Worm (Caenorhabditis elegans) whole organism, early embryonic: Measurements from ENCODE around the gene cyp-33D1.

Experiments
- B0310.2 ChIP-seq: sonication (generic microtip); optimal IDR thresholded peaks from 2 replicates; lab custom pipeline; 2016; ENCODE audit warnings: mild to moderate bottlenecking, missing genetic modification characterization, missing compliant biosample characterization
- F13C5.2 ChIP-seq: sonication (generic microtip); optimal IDR thresholded peaks from 2 replicates; lab custom pipeline; 2017; ENCODE audit warnings: mild to moderate bottlenecking, missing genetic modification characterization, inconsistent platforms, missing compliant biosample characterization
- aly-1 ChIP-seq: sonication (generic microtip); optimal IDR thresholded peaks from 2 replicates; lab custom pipeline; 2016; ENCODE audit warnings: missing genetic modification characterization, missing compliant biosample characterization
- ama-1 ChIP-seq: fragments of 150-350 bp; optimal IDR thresholded peaks from 2 replicates; lab custom pipeline; 2014
- ceh-13 ChIP-seq: fragments of 200-800 bp; sonication (Bioruptor generic); optimal IDR thresholded peaks from 2 replicates; lab custom pipeline; 2018; ENCODE audit warnings: mild to moderate bottlenecking, missing genetic modification characterization, missing compliant biosample characterization
- ceh-36 ChIP-seq: sonication (generic microtip); optimal IDR thresholded peaks from 2 replicates; lab custom pipeline; 2016; ENCODE audit warnings: missing genetic modification characterization, inconsistent platforms, missing compliant biosample characterization
- ets-7 ChIP-seq: sonication (generic microtip); optimal IDR thresholded peaks from 2 replicates; lab custom pipeline; 2016; ENCODE audit warnings: missing genotype, missing genetic modification characterization, missing compliant biosample characterization
- flt-1 ChIP-seq: fragments of 200-800 bp; sonication (Bioruptor generic); IDR thresholded peaks from 2 replicates; pipeline ENCODE4 v1.3.6; 2022; ENCODE audit warnings: missing genetic modification characterization, missing compliant biosample characterization
- hmbx-1 ChIP-seq: sonication (generic microtip); optimal IDR thresholded peaks from 2 replicates; lab custom pipeline; 2016; ENCODE audit warnings: mild to moderate bottlenecking, missing genetic modification characterization, missing compliant biosample characterization
- hmg-4 ChIP-seq: fragments of 200-800 bp; sonication (Bioruptor generic); optimal IDR thresholded peaks from 2 replicates; lab custom pipeline; 2018; ENCODE audit warnings: mild to moderate bottlenecking, missing genetic modification characterization, missing compliant biosample characterization
- hnd-1 ChIP-seq: sonication (generic microtip); optimal IDR thresholded peaks from 2 replicates; lab custom pipeline; 2016; ENCODE audit warnings: missing genetic modification characterization, missing compliant biosample characterization
- pes-1 ChIP-seq: fragments of 200-800 bp; sonication (Bioruptor generic); IDR thresholded peaks from 2 replicates; pipeline ENCODE4 v1.3.6; 2022; ENCODE audit warnings: missing genetic modification reagents, missing genetic modification characterization, missing compliant biosample characterization
- scrt-1 ChIP-seq: fragments of 200-800 bp; sonication (Bioruptor generic); IDR thresholded peaks from 2 replicates; pipeline ENCODE4 v1.3.6; 2022; ENCODE audit warnings: missing genetic modification characterization, missing compliant biosample characterization
- sea-1 ChIP-seq: fragments of 200-800 bp; sonication (Bioruptor generic); conservative IDR thresholded peaks from 2 replicates; pipeline ENCODE4 v1.3.6; 2022; ENCODE audit warnings: missing genetic modification characterization, missing compliant biosample characterization
- tbx-11 ChIP-seq: fragments of 200-800 bp; sonication (Bioruptor generic); IDR thresholded peaks from 2 replicates; pipeline ENCODE4 v1.3.6; 2022; ENCODE audit warnings: missing genetic modification characterization, missing compliant biosample characterization
- tbx-37 ChIP-seq: fragments of 200-800 bp; sonication (Bioruptor generic); conservative IDR thresholded peaks from 2 replicates; pipeline ENCODE4 v1.3.6; 2022; ENCODE audit warnings: missing genetic modification reagents, missing genetic modification characterization, missing compliant biosample characterization
- tra-4 ChIP-seq: sonication (generic microtip); optimal IDR thresholded peaks from 2 replicates; lab custom pipeline; 2017; ENCODE audit warnings: missing genetic modification characterization, missing compliant biosample characterization

The cyp-33D1 gene

ce11 chrV:16211713-16212112 is 36.1 kb upstream of the cyp-33D1 start:
- TF ChIP-seq aly-1 (tag; lab: Kevin White, UChicago) (no peak), hnd-1 (tag; lab: Kevin White, UChicago) (no peak), scrt-1 (GFP tag; lab: Robert Waterston, UW) (no peak), B0310.2 (tag; lab: Kevin White, UChicago) (no peak), tbx-11 (no peak), ets-7 (tag; lab: Kevin White, UChicago) (no peak), hmg-4 (GFP tag; lab: Kevin White, UChicago) (no peak), F13C5.2 (tag; lab: Kevin White, UChicago) (no peak), ceh-36 (tag; lab: Kevin White, UChicago) (no peak), tbx-37 (GFP tag; lab: Robert Waterston, UW) (no peak), hmbx-1 (no peak), ceh-13 (GFP tag; lab: Kevin White, UChicago) (no peak), pes-1 (GFP tag; lab: Robert Waterston, UW) (no peak), tra-4 (tag; lab: Kevin White, UChicago) (no peak), flt-1 (GFP tag; lab: Robert Waterston, UW) (no peak), ama-1 (no peak), sea-1 (GFP tag; lab: Robert Waterston, UW) (no peak)

ce11 chrV:16210257-16211002 is 34.8 kb upstream of the cyp-33D1 start, which contains the start of gene F11A5.16:
F11A5.16 (plus strand) TSS chrV:16210952.
- TF ChIP-seq tbx-37 (GFP tag; lab: Robert Waterston, UW), result no peak

DNA sequence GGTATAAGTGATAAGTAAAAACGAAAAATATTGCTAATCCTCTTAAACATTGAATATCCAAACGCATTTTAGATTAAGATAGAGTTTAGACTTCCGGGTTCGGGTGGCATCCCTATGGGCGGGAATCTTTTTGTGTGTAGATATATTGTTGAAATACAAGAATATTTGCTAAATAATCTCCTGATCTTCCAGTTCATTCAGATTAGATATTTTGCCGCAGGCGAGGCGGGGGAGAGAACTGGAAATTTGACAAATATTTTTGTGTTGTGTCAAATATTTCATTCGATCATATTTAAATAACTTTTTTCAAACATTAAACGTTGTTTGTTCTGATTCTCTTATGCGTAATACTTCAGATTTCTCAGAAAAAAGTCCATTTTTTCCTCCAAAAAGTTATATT is 34.2 kb upstream of the cyp-33D1 start, which contains the start of gene oac-15:
Gene oac-15, minus strand, starts transcription at position 101 of the 400 bp plus-strand sequence.
- TF ChIP-seq ceh-13 (GFP tag; lab: Kevin White, UChicago), result no peak
- TF ChIP-seq B0310.2 (tag; lab: Kevin White, UChicago), result no peak
- no peak for TF ChIP-seq aly-1 (tag; lab: Kevin White, UChicago)
- no peak for TF ChIP-seq hnd-1 (tag; lab: Kevin White, UChicago)
- TF ChIP-seq ama-1, result no peak
- no peak for TF ChIP-seq tbx-37 (GFP tag; lab: Robert Waterston, UW)
- no peak for TF ChIP-seq ets-7 (tag; lab: Kevin White, UChicago)
- TF ChIP-seq ceh-36 (tag; lab: Kevin White, UChicago), result no peak
- no peak for TF ChIP-seq tra-4 (tag; lab: Kevin White, UChicago)
- TF ChIP-seq sea-1 (GFP tag; lab: Robert Waterston, UW), result no peak

DNA sequence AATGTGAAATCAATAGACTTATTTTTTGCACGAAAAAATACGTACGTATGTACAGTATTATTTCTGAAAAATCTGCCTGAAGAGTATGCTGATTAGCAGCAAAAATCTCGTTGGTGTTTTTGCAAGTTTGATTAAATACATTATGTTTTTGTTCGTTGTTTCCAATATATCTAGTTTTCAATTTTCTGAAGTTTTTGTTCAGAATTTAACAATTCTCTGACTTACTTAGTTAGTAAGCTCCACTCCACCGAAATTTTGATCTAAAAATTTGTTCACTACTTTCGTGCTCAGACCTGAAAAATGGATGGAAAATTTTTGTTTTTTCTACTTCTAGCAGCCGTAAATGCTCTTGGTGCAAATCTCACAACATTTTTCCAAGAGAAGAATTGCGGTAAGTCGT is 29.2 kb upstream of the cyp-33D1 start, which contains the start of gene irld-26:
Gene irld-26, plus strand, starts transcription at position 301 of the 400 bp plus-strand sequence.
- TF ChIP-seq pes-1 (GFP tag; lab: Robert Waterston, UW), result no peak
- TF ChIP-seq hmbx-1, result no peak
- no peak for TF ChIP-seq scrt-1 (GFP tag; lab: Robert Waterston, UW)
- TF ChIP-seq sea-1 (GFP tag; lab: Robert Waterston, UW), result no peak
- TF ChIP-seq hnd-1 (tag; lab: Kevin White, UChicago), result no peak
- TF ChIP-seq aly-1 (tag; lab: Kevin White, UChicago), result no peak
- no peak for TF ChIP-seq tra-4 (tag; lab: Kevin White, UChicago)

ce11 chrV:16202618-16203017 is 27.0 kb upstream of the cyp-33D1 start, which contains the start of gene F11A5.18:
F11A5.18 (plus strand) TSS chrV:16202918.
- TF ChIP-seq hnd-1 (tag; lab: Kevin White, UChicago) (no peak), ets-7 (tag; lab: Kevin White, UChicago) (no peak), aly-1 (tag; lab: Kevin White, UChicago) (no peak), F13C5.2 (tag; lab: Kevin White, UChicago) (no peak)

DNA sequence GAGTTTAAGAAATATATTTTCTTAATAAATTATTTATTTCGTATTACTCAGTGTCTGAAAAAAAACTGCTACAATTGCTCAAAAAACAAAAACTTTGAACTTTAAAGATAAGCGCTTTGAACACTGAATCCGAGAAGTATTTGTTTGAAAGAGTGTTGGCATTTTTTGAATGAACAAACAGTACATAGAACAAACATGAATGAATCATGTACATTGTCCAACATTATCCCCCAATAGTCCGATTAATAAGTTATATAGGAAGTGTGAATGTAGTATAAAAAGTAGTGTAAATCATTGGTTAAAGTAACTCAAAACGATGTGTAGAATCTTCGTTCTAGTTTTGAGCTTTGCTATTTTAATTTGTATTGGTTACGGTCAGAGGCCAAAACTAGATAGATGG is 26.1 kb upstream of the cyp-33D1 start, which contains the start of gene F11A5.17:
Gene F11A5.17, plus strand, starts transcription at position 301 of the 400 bp plus-strand sequence.
- TF ChIP-seq tbx-11, result no peak
- TF ChIP-seq hnd-1 (tag; lab: Kevin White, UChicago), result no peak
- TF ChIP-seq scrt-1 (GFP tag; lab: Robert Waterston, UW), result no peak
- TF ChIP-seq flt-1 (GFP tag; lab: Robert Waterston, UW), result no peak
- no peak for TF ChIP-seq ama-1
- TF ChIP-seq hmbx-1, result no peak
- no peak for TF ChIP-seq ceh-36 (tag; lab: Kevin White, UChicago)

DNA sequence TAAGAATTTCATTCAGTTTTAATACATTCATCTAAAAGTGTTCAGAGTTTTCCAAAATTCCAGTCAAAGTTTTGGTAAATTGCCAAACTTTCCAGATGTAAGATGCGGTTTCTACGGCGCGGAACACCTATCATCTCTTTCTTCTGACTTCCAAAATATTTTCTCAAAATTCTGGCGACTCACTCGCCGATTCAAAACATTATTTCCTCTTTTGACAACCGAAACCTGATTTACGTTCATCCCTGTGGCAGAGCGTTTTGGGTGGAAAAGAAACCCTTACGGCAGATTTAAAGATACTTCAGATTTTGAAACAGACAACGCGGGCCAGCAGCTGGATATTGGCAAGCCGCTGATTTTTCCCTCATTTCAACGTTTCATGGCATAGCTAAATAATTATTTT is 22.4 kb upstream of the cyp-33D1 start, which contains the start of gene F11A5.5:
Gene F11A5.5, plus strand, starts transcription at position 301 of the 400 bp plus-strand sequence.
- no peak for TF ChIP-seq hmg-4 (GFP tag; lab: Kevin White, UChicago)
- TF ChIP-seq scrt-1 (GFP tag; lab: Robert Waterston, UW), result no peak
- TF ChIP-seq B0310.2 (tag; lab: Kevin White, UChicago), result no peak
- TF ChIP-seq hmbx-1, result no peak
- no peak for TF ChIP-seq tbx-37 (GFP tag; lab: Robert Waterston, UW)
- no peak for TF ChIP-seq ceh-36 (tag; lab: Kevin White, UChicago)
- no peak for TF ChIP-seq ama-1
- TF ChIP-seq sea-1 (GFP tag; lab: Robert Waterston, UW), result no peak

ce11 chrV:16195379-16195778 is 19.7 kb upstream of the cyp-33D1 start, which contains the start of gene rabr-3:
rabr-3 (plus strand) TSS chrV:16195679.
- TF ChIP-seq ceh-13 (GFP tag; lab: Kevin White, UChicago), result no peak
- no peak for TF ChIP-seq ama-1
- no peak for TF ChIP-seq flt-1 (GFP tag; lab: Robert Waterston, UW)
- no peak for TF ChIP-seq ets-7 (tag; lab: Kevin White, UChicago)
- TF ChIP-seq hmg-4 (GFP tag; lab: Kevin White, UChicago), result no peak
- no peak for TF ChIP-seq B0310.2 (tag; lab: Kevin White, UChicago)
